Fruit fly (Drosophila melanogaster): Measurements from ENCODE around the gene Csk.
A peak's percentile ranks its signal among the peaks of the same experiment; 100 is the strongest.

The Csk gene

DNA sequence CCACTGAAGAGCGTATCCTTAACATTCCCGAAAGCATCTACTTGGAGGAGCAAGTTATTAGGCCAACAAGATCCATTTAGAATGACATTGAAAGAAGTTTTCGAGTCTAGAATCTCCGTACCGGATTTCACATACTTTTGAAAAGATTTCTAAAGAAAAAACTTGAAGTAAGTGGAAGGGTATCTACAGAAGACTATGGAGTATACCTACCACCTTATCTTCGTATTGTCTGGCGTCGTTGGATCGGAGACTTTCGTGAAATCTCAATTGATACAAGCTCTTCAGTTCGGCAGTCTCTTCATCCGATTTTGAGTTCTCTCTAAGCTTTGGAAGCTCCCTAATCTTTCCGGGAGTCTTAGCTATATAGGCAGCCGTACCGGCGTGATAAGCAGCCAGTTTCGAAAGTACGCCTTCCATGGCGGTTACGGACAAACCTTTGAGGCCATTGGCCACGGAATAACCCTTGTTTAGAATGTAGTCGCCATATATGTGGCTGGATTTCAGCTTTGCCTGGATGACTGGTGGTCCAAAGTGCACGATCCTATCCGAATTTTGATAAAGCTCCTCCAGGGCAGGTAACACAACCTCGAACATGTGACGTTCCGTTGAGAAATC, 40.5 kb upstream of the Csk start:
- no peak for TF ChIP-seq CG8159 (tag; optimal IDR thresholded peaks at IDR 0.05)
- TF ChIP-seq CG4496 (GFP tag; IDR thresholded peaks at IDR 0.05) = no peak
- TF ChIP-seq CG8301 (tag; optimal IDR thresholded peaks at IDR 0.05) = no peak
- no peak for TF ChIP-seq CG17806 (tag; optimal IDR thresholded peaks at IDR 0.05)

DNA sequence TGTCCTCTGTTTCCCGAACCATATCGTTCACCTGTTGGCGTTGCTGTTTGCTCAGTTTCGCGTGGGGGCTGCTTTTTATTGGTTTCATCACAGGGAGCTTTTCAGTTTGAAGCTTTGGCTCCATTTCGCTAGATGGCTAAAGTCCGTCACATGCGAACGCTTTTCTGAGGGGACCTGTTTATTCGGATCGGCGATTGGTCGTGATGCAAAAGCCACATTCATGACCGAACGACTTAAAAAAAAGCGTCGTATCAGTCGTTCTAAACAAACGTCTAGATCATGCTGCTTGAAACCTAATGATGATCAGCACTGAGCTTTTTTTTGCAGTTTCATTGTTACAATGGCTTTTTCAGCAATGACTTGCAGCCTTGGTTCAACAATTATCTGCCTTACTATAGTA, 39.4 kb upstream of the Csk start, which contains the start of gene CG6908:
TSS of gene CG6908 (minus strand) at position 152 of the 400 bp plus-strand sequence.
- 0 out of 2 replicates have a peak, but pooled peaks have one; percentile 30 for TF ChIP-seq CG32121 (GFP tag; IDR thresholded peaks at IDR 0.05)
- TF ChIP-seq EcR (GFP tag; optimal IDR thresholded peaks at IDR 0.05) = peak; percentile 37
- no peak for TF ChIP-seq CG12605 (GFP tag; IDR thresholded peaks at IDR 0.05)
- TF ChIP-seq CG13204 (GFP tag; optimal IDR thresholded peaks at IDR 0.05) = no peak
- no peak for TF ChIP-seq CG17806 (tag; optimal IDR thresholded peaks at IDR 0.05)
- no peak for TF ChIP-seq gl (tag; optimal IDR thresholded peaks at IDR 0.05)

DNA sequence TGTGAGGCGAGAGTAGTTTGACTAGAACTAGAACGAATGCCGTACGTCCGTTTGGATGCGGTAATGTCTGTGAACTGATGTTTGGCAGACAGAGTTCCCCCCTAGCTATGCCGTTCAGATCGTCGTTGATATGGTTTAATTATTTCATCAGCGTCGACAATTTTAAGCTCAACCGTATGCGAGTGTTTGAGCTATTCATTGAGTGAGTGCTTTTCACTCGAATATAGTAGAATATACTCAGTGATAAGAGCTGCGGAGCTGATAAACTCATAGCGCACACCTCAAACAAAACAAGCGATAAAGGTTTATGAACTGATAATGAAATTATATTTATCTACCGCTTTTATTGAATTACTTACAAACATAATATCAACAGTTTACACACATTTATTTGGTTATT, 37.5 kb upstream of the Csk start, which contains the start of gene CG6834:
TSS of gene CG6834 (minus strand) at position 79 of the 400 bp plus-strand sequence.
- TF ChIP-seq CG13204 (GFP tag; optimal IDR thresholded peaks at IDR 0.05) (no peak), EcR (GFP tag; optimal IDR thresholded peaks at IDR 0.05) (peak; percentile 57)

DNA sequence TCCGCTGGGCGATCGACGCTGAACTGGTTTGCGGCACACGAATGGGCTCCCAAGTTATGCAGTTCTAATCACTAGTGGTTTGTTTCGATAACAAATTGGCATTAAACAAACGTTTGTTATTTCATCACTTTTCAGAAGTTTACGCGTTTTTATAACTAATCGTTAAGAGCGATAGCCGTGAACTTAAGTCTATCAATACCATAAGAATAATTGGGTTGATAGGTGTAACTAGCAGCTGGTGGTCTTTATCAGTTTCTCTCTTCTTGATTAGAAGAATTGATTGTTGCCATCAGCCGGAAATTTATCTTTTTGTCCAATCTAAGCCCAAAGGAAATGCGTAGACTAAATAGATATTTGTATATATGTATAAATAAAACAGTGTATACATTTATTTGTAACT, 33.8 kb upstream of the Csk start, which contains the start of gene CG6830:
TSS of gene CG6830 (minus strand) at position 27 of the 400 bp plus-strand sequence.
- no peak for TF ChIP-seq CG10348 (GFP tag; IDR thresholded peaks at IDR 0.05)
- no peak for TF ChIP-seq CG9948 (tag; optimal IDR thresholded peaks at IDR 0.05)
- TF ChIP-seq CG4496 (GFP tag; IDR thresholded peaks at IDR 0.05) = no peak
- TF ChIP-seq CG8159 (tag; optimal IDR thresholded peaks at IDR 0.05) = no peak
- no peak for TF ChIP-seq CG15710 (tag; optimal IDR thresholded peaks at IDR 0.05)
- TF ChIP-seq rn (GFP tag; IDR thresholded peaks at IDR 0.05) = no peak
- TF ChIP-seq gl (tag; optimal IDR thresholded peaks at IDR 0.05) = no peak
- TF ChIP-seq CG13204 (GFP tag; optimal IDR thresholded peaks at IDR 0.05) = no peak
- TF ChIP-seq EcR (GFP tag; optimal IDR thresholded peaks at IDR 0.05) = no peak

DNA sequence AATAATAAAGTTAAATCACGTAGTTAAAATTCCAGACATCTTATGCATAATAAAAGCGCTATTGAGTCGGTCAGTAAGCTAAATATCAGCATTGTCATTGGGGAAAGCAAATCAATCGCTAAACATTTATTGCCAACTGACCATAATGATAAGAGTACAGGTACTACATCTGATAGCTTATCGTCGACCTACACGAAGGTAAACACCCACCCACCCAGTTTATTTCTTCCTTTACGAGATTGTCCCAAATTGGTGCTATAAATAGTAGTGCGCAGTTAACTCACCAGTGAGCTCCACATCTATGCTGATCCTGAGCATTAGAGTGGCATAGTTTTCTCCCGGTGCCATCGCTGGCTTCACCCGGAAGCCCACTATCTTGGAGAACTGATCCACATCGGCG, 33.2 kb upstream of the Csk start:
- TF ChIP-seq CG34367 (tag; optimal IDR thresholded peaks at IDR 0.05) (no peak), CG14655 (GFP tag; optimal IDR thresholded peaks at IDR 0.05) (no peak), Pif1B (GFP tag; optimal IDR thresholded peaks at IDR 0.05) (no peak), gl (tag; optimal IDR thresholded peaks at IDR 0.05) (no peak), CG12605 (GFP tag; IDR thresholded peaks at IDR 0.05) (no peak), CG4496 (GFP tag; IDR thresholded peaks at IDR 0.05) (no peak), CG8301 (tag; optimal IDR thresholded peaks at IDR 0.05) (no peak), fd96Ca (GFP tag; IDR thresholded peaks at IDR 0.05) (no peak), CG9948 (tag; optimal IDR thresholded peaks at IDR 0.05) (no peak), CG8159 (tag; optimal IDR thresholded peaks at IDR 0.05) (no peak), CG13204 (GFP tag; optimal IDR thresholded peaks at IDR 0.05) (no peak), Snoo (tag; optimal IDR thresholded peaks at IDR 0.05) (no peak), CG32121 (GFP tag; IDR thresholded peaks at IDR 0.05) (no peak), EcR (GFP tag; optimal IDR thresholded peaks at IDR 0.05) (no peak), rn (GFP tag; IDR thresholded peaks at IDR 0.05) (no peak), Pif1A (GFP tag; optimal IDR thresholded peaks at IDR 0.05) (no peak), Ets98B (GFP tag; IDR thresholded peaks at IDR 0.05) (no peak), CG10348 (GFP tag; IDR thresholded peaks at IDR 0.05) (no peak), CG17806 (tag; optimal IDR thresholded peaks at IDR 0.05) (no peak)

DNA sequence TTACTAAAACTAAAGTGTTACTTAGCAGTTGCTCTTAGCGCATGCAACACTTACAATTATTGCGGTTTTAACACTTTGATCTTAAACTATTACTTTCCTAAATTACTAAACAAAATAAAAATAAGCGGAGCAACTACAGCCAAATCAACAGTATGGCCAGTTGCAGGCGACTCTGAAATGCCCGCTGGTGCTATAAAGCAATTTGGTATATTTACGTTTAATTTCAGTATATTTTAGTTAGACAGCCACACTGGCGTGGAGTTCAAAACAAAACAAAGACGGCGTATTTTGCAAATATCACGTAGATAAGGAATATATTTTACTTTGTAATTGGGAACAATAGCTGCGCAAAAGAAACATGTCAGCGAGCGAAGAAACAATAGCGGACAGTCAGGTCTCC, 29.0 kb upstream of the Csk start, which contains the start of the genes Taf12 and Ho:
TSS of gene Taf12 (minus strand) at position 178 of the 400 bp plus-strand sequence.
TSS of gene Ho (plus strand) at position 231 of the 400 bp plus-strand sequence.
- TF ChIP-seq D1 (tag; optimal IDR thresholded peaks at IDR 0.05) = no peak
- no peak for TF ChIP-seq CG12605 (GFP tag; IDR thresholded peaks at IDR 0.05)
- peak; percentile 9 for TF ChIP-seq EcR (GFP tag; optimal IDR thresholded peaks at IDR 0.05)

DNA sequence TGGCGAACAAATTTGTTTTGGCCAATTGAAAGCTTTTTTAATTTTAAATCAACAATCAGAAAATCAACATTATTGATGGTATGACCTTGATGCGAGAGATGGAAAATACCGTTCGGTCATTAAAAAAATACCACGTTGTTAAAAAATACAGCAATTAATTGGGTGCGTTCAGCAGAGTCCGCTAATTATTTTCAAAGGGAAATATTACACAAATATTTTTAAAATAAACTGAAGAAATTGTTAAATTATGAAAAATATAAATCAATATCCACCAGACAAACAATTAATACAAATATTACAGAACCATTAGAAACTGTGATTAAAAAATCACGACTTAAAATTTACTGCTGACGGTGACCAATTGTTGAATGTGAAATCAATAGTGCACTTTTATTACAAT, 27.5 kb upstream of the Csk start, which contains the start of gene CG18476:
TSS of gene CG18476 (minus strand) at position 101 of the 400 bp plus-strand sequence.
- TF ChIP-seq CG8301 (tag; optimal IDR thresholded peaks at IDR 0.05) = peak; percentile 92
- TF ChIP-seq Pif1B (GFP tag; optimal IDR thresholded peaks at IDR 0.05) = no peak
- TF ChIP-seq EcR (GFP tag; optimal IDR thresholded peaks at IDR 0.05) = no peak
- TF ChIP-seq CG10348 (GFP tag; IDR thresholded peaks at IDR 0.05) = peak; percentile 74; the same call in 1 of the 2 replicates
- no peak for TF ChIP-seq D1 (tag; optimal IDR thresholded peaks at IDR 0.05)
- TF ChIP-seq CG8159 (tag; optimal IDR thresholded peaks at IDR 0.05) = peak; percentile 95
- peak; percentile 92 for TF ChIP-seq CG14655 (GFP tag; optimal IDR thresholded peaks at IDR 0.05)
- peak; percentile 95 for TF ChIP-seq Ets98B (GFP tag; IDR thresholded peaks at IDR 0.05)
- peak; percentile 97 for TF ChIP-seq CG4496 (GFP tag; IDR thresholded peaks at IDR 0.05)
- peak; percentile 92 for TF ChIP-seq CG9948 (tag; optimal IDR thresholded peaks at IDR 0.05)
- peak; percentile 83 for TF ChIP-seq gl (tag; optimal IDR thresholded peaks at IDR 0.05)
- peak; percentile 84 for TF ChIP-seq rn (GFP tag; IDR thresholded peaks at IDR 0.05)
- peak; percentile 95 for TF ChIP-seq CG15710 (tag; optimal IDR thresholded peaks at IDR 0.05)
- no peak for TF ChIP-seq fd96Ca (GFP tag; IDR thresholded peaks at IDR 0.05)
- peak; percentile 91 for TF ChIP-seq Snoo (tag; optimal IDR thresholded peaks at IDR 0.05)
- TF ChIP-seq CG32121 (GFP tag; IDR thresholded peaks at IDR 0.05) = peak; percentile 96
- no peak for TF ChIP-seq Pif1A (GFP tag; optimal IDR thresholded peaks at IDR 0.05)
- TF ChIP-seq CG34367 (tag; optimal IDR thresholded peaks at IDR 0.05) = peak; percentile 91
- TF ChIP-seq CG17806 (tag; optimal IDR thresholded peaks at IDR 0.05) = peak; percentile 96
- no peak for TF ChIP-seq CG13204 (GFP tag; optimal IDR thresholded peaks at IDR 0.05)
- TF ChIP-seq CG12605 (GFP tag; IDR thresholded peaks at IDR 0.05) = peak; percentile 95
